Worm (Caenorhabditis elegans) whole organism, mixed stage, embryonic: ENCODE measurements around the gene Y66D12A.8.

Experiments used
- bed-3 ChIP-seq: fragments of 200-800 bp; sonication (Bioruptor generic); optimal IDR thresholded peaks from 3 replicates; lab custom pipeline; 2018; ENCODE audit warnings: mild to moderate bottlenecking, missing genetic modification characterization, moderate library complexity, missing compliant biosample characterization
- blmp-1 ChIP-seq: fragments of 150-350 bp; optimal IDR thresholded peaks from 2 replicates; lab custom pipeline; 2014; ENCODE audit warnings: missing biosample characterization, missing genetic modification characterization
- ceh-39 ChIP-seq: fragments of 150-350 bp; optimal IDR thresholded peaks from 2 replicates; lab custom pipeline; 2014; ENCODE audit warnings: missing biosample characterization, missing genetic modification characterization
- ceh-43 ChIP-seq: fragments of 200-800 bp; sonication (Bioruptor generic); optimal IDR thresholded peaks from 2 replicates; lab custom pipeline; 2018; ENCODE audit warnings: mild to moderate bottlenecking, missing genetic modification characterization, moderate library complexity, missing compliant biosample characterization
- ceh-83 ChIP-seq: fragments of 200-800 bp; sonication (Bioruptor generic); optimal IDR thresholded peaks from 2 replicates; lab custom pipeline; 2018; ENCODE audit warnings: mild to moderate bottlenecking, missing genetic modification characterization, missing compliant biosample characterization
- ces-1 ChIP-seq: fragments of 150-350 bp; optimal IDR thresholded peaks from 2 replicates; lab custom pipeline; 2014; ENCODE audit warnings: missing biosample characterization, missing genetic modification reagents, missing genetic modification characterization
- cnd-1 ChIP-seq: fragments of 200-800 bp; sonication (Bioruptor generic); optimal IDR thresholded peaks from 2 replicates; lab custom pipeline; 2018; ENCODE audit warnings: mild to moderate bottlenecking, missing genetic modification characterization, missing compliant biosample characterization
- drap-1 ChIP-seq: fragments of 200-800 bp; sonication (Bioruptor generic); optimal IDR thresholded peaks from 3 replicates; lab custom pipeline; 2018; ENCODE audit warnings: mild to moderate bottlenecking, missing genetic modification characterization, missing compliant biosample characterization
- elt-1 ChIP-seq: sonication (generic microtip); optimal IDR thresholded peaks from 2 replicates; lab custom pipeline; 2017; ENCODE audit warnings: missing genetic modification characterization, mild to moderate bottlenecking, missing compliant biosample characterization, antibody characterized with exemption, moderate library complexity, borderline replicate concordance; ENCODE audit not compliant: insufficient read depth
- elt-3 ChIP-seq: fragments of 150-350 bp; optimal IDR thresholded peaks from 2 replicates; lab custom pipeline; 2014; ENCODE audit warnings: missing biosample characterization, missing genetic modification characterization
- flh-1 ChIP-seq: fragments of 200-800 bp; sonication (Bioruptor generic); optimal IDR thresholded peaks from 2 replicates; lab custom pipeline; 2018; ENCODE audit warnings: mild to moderate bottlenecking, missing genetic modification characterization, moderate library complexity, missing compliant biosample characterization
- ham-2 ChIP-seq: fragments of 200-800 bp; sonication (Bioruptor generic); optimal IDR thresholded peaks from 2 replicates; lab custom pipeline; 2018; ENCODE audit warnings: mild to moderate bottlenecking, missing genetic modification characterization, missing compliant biosample characterization
- hlh-1 ChIP-seq: fragments of 150-350 bp; optimal IDR thresholded peaks from 2 replicates; lab custom pipeline; 2014; ENCODE audit warnings: missing biosample characterization, missing genetic modification reagents, missing genetic modification characterization
- lin-13 ChIP-seq: fragments of 150-350 bp; optimal IDR thresholded peaks from 2 replicates; lab custom pipeline; 2014; ENCODE audit warnings: missing biosample characterization, missing genetic modification characterization
- lin-32 ChIP-seq: fragments of 200-800 bp; sonication (Bioruptor generic); optimal IDR thresholded peaks from 2 replicates; lab custom pipeline; 2018; ENCODE audit warnings: mild to moderate bottlenecking, missing genetic modification characterization, missing compliant biosample characterization
- lsy-2 ChIP-seq: fragments of 150-350 bp; optimal IDR thresholded peaks from 2 replicates; lab custom pipeline; 2014; ENCODE audit warnings: missing biosample characterization, missing genetic modification characterization
- mep-1 ChIP-seq: fragments of 150-350 bp; optimal IDR thresholded peaks from 2 replicates; lab custom pipeline; 2017; ENCODE audit warnings: missing biosample characterization, missing genetic modification reagents, missing genetic modification characterization, inconsistent platforms
- mls-2 ChIP-seq: sonication (generic microtip); optimal IDR thresholded peaks from 2 replicates; lab custom pipeline; 2016; ENCODE audit warnings: mild to moderate bottlenecking, missing genetic modification characterization, moderate library complexity, missing compliant biosample characterization
- nhr-12 ChIP-seq: fragments of 150-350 bp; optimal IDR thresholded peaks from 2 replicates; lab custom pipeline; 2014; ENCODE audit warnings: missing biosample characterization, missing genetic modification characterization
- nhr-2 ChIP-seq: fragments of 150-350 bp; optimal IDR thresholded peaks from 2 replicates; lab custom pipeline; 2014; ENCODE audit warnings: missing biosample characterization, missing genetic modification characterization
- nhr-237 ChIP-seq: fragments of 150-350 bp; optimal IDR thresholded peaks from 2 replicates; lab custom pipeline; 2014; ENCODE audit warnings: missing biosample characterization, missing genetic modification characterization
- nhr-28 ChIP-seq: fragments of 150-350 bp; optimal IDR thresholded peaks from 2 replicates; lab custom pipeline; 2014; ENCODE audit warnings: missing biosample characterization, missing genetic modification characterization
- pha-4 ChIP-seq: fragments of 150-350 bp; optimal IDR thresholded peaks from 2 replicates; lab custom pipeline; 2018; ENCODE audit warnings: missing biosample characterization, missing genetic modification reagents, missing genetic modification characterization
- sem-2 ChIP-seq: fragments of 200-800 bp; sonication (Bioruptor generic); optimal IDR thresholded peaks from 2 replicates; lab custom pipeline; 2018; ENCODE audit warnings: mild to moderate bottlenecking, missing genetic modification characterization, missing compliant biosample characterization
- unc-120 ChIP-seq: sonication (generic microtip); optimal IDR thresholded peaks from 2 replicates; lab custom pipeline; 2017; ENCODE audit warnings: missing genetic modification characterization, missing compliant biosample characterization; ENCODE audit not compliant: poor library complexity, severe bottlenecking
- unc-62 ChIP-seq: fragments of 150-350 bp; optimal IDR thresholded peaks from 2 replicates; lab custom pipeline; 2014; ENCODE audit warnings: missing biosample characterization, missing genetic modification reagents, missing genetic modification characterization
- ztf-11 ChIP-seq: fragments of 150-350 bp; optimal IDR thresholded peaks from 2 replicates; lab custom pipeline; 2014; ENCODE audit warnings: missing biosample characterization, missing genetic modification characterization

Y66D12A.8 gene

ce11 chrIII:11589311-11589710 is 15.3 kb downstream of the Y66D12A.8 start:
- TF ChIP-seq elt-3: no peak
- TF ChIP-seq nhr-237 (tag; lab: Kevin White, UChicago): no peak
- TF ChIP-seq lin-32 (GFP tag; lab: Kevin White, UChicago): no peak
- TF ChIP-seq ceh-39 (tag; lab: Kevin White, UChicago): no peak
- no peak for TF ChIP-seq pha-4 (tag; lab: Kevin White, UChicago)
- no peak for TF ChIP-seq nhr-28 (tag; lab: Kevin White, UChicago)
- TF ChIP-seq nhr-12: no peak
- no peak for TF ChIP-seq lin-13
- TF ChIP-seq, all 35 proteins: peak for 0

ce11 chrIII:11590255-11590654 is 16.2 kb downstream of the Y66D12A.8 start:
- TF ChIP-seq elt-1 (tag; lab: Kevin White, UChicago) (no peak), hlh-1 (tag; lab: Kevin White, UChicago) (no peak), bed-3 (no peak), unc-120 (tag; lab: Kevin White, UChicago) (no peak)

ce11 chrIII:11592096-11592495 is 18.1 kb downstream of the Y66D12A.8 start:
- no peak for TF ChIP-seq lsy-2 (tag; lab: Kevin White, UChicago)
- no peak for TF ChIP-seq ces-1 (GFP tag; lab: Kevin White, UChicago)
- no peak for TF ChIP-seq lin-13
- TF ChIP-seq lin-32 (GFP tag; lab: Kevin White, UChicago): no peak
- TF ChIP-seq nhr-12: no peak
- no peak for TF ChIP-seq ham-2 (GFP tag; lab: Kevin White, UChicago)
- TF ChIP-seq bed-3: no peak
- no peak for TF ChIP-seq unc-62 (GFP tag; lab: Kevin White, UChicago)
- no peak for TF ChIP-seq elt-1 (tag; lab: Kevin White, UChicago)
- no peak for TF ChIP-seq mep-1 (tag; lab: Kevin White, UChicago)
- no peak for TF ChIP-seq mls-2 (tag; lab: Kevin White, UChicago)
- TF ChIP-seq, all 35 proteins: peak for 0

ce11 chrIII:11607870-11608269 is 33.8 kb downstream of the Y66D12A.8 start, which contains the start of gene Y66D12A.1:
TSS of gene Y66D12A.1 (plus strand) at chrIII:11608170.
- TF ChIP-seq cnd-1 (tag; lab: Kevin White, UChicago) (no peak), mls-2 (tag; lab: Kevin White, UChicago) (no peak), ces-1 (GFP tag; lab: Kevin White, UChicago) (no peak), lsy-2 (tag; lab: Kevin White, UChicago) (no peak), nhr-237 (tag; lab: Kevin White, UChicago) (no peak)

ce11 chrIII:11609568-11609967 is 35.5 kb downstream of the Y66D12A.8 start, which contains the start of gene Y66D12A.30:
TSS of gene Y66D12A.30 (plus strand) at chrIII:11609868.
- TF ChIP-seq ces-1 (GFP tag; lab: Kevin White, UChicago): no peak
- TF ChIP-seq nhr-2 (tag; lab: Kevin White, UChicago): no peak
- TF ChIP-seq nhr-237 (tag; lab: Kevin White, UChicago): no peak
- no peak for TF ChIP-seq lsy-2 (tag; lab: Kevin White, UChicago)
- no peak for TF ChIP-seq blmp-1 (tag; lab: Kevin White, UChicago)
- TF ChIP-seq ceh-43: no peak
- TF ChIP-seq flh-1: no peak
- TF ChIP-seq bed-3: no peak
- no peak for TF ChIP-seq nhr-12

- no peak for TF ChIP-seq pha-4 (tag; lab: Kevin White, UChicago)
- TF ChIP-seq nhr-12: no peak
- no peak for TF ChIP-seq sem-2 (GFP tag; lab: Kevin White, UChicago)
- TF ChIP-seq unc-62 (GFP tag; lab: Kevin White, UChicago): no peak
- TF ChIP-seq ham-2 (GFP tag; lab: Kevin White, UChicago): no peak
- no peak for TF ChIP-seq lin-32 (GFP tag; lab: Kevin White, UChicago)
- no peak for TF ChIP-seq bed-3
Observed at ce11 chrIII:11611618-11612247, 37.7 kb downstream of the Y66D12A.8 start.

- TF ChIP-seq ceh-83 (GFP tag; lab: Kevin White, UChicago) (no peak), drap-1 (no peak), ham-2 (GFP tag; lab: Kevin White, UChicago) (no peak), ztf-11 (tag; lab: Kevin White, UChicago) (no peak), pha-4 (tag; lab: Kevin White, UChicago) (no peak), flh-1 (no peak)
- TF ChIP-seq, all 35 proteins: peak for 0
Observed at ce11 chrIII:11612371-11612770, 38.4 kb downstream of the Y66D12A.8 start, which contains the start of the genes Y66A7A.9 and Y66A7A.4. TSS of gene Y66A7A.9 (minus strand) at chrIII:11612471. TSS of gene Y66A7A.4 (plus strand) at chrIII:11612607.
